Fruit fly (Drosophila melanogaster): ENCODE data around the gene ppk27.

ppk27 gene

dm6 chr3L:3782584-3783218, 27.7 kb upstream of the ppk27 start (continued):
- TF ChIP-seq CG6254 (GFP tag; optimal IDR thresholded peaks at IDR 0.05) = no peak
- no peak for TF ChIP-seq CG17912 (GFP tag; optimal IDR thresholded peaks at IDR 0.05)
- no peak for TF ChIP-seq Abd-B (GFP tag; optimal IDR thresholded peaks at IDR 0.05)
- TF ChIP-seq lbe (GFP tag; optimal IDR thresholded peaks at IDR 0.05) = no peak
- TF ChIP-seq Stat92E (GFP tag; optimal IDR thresholded peaks at IDR 0.05) = no peak
- TF ChIP-seq Xrp1 (GFP tag; IDR thresholded peaks at IDR 0.05) = no peak
- no peak for TF ChIP-seq gcm (GFP tag; optimal IDR thresholded peaks at IDR 0.05)
- no peak for TF ChIP-seq CG8944 (GFP tag; optimal IDR thresholded peaks at IDR 0.05)
- peak; percentile 7 for TF ChIP-seq cad (GFP tag; optimal IDR thresholded peaks at IDR 0.05)
- no peak for TF ChIP-seq CG17186 (GFP tag; optimal IDR thresholded peaks at IDR 0.05)
- no peak for TF ChIP-seq Nf-YA (GFP tag; IDR thresholded peaks at IDR 0.05)
- TF ChIP-seq Hr3 (GFP tag; optimal IDR thresholded peaks at IDR 0.05) = no peak
- no peak for TF ChIP-seq exex (tag; optimal IDR thresholded peaks at IDR 0.05)
- peak; percentile 21 for TF ChIP-seq ac (GFP tag; optimal IDR thresholded peaks at IDR 0.05)
- peak; percentile 9 for TF ChIP-seq kni (GFP tag; optimal IDR thresholded peaks at IDR 0.05)
- no peak for TF ChIP-seq Lpt (GFP tag; optimal IDR thresholded peaks at IDR 0.05)
- TF ChIP-seq her (GFP tag; optimal IDR thresholded peaks at IDR 0.05) = no peak
- TF ChIP-seq Eip74EF (GFP tag; optimal IDR thresholded peaks at IDR 0.05) = no peak
- TF ChIP-seq CG11695 (GFP tag; IDR thresholded peaks at IDR 0.05) = no peak
- TF ChIP-seq CG32767 (GFP tag; IDR thresholded peaks at IDR 0.05) = no peak
- no peak for TF ChIP-seq dysf (GFP tag; IDR thresholded peaks at IDR 0.05)
- TF ChIP-seq CG7963 (GFP tag; IDR thresholded peaks at IDR 0.05; ENCODE audit: partially characterized antibody) = no peak
- TF ChIP-seq CG8924 (tag; optimal IDR thresholded peaks at IDR 0.05) = no peak
- peak; percentile 38 for TF ChIP-seq psq (GFP tag; optimal IDR thresholded peaks at IDR 0.05)
- TF ChIP-seq crol (GFP tag; IDR thresholded peaks at IDR 0.05) = peak; percentile 19; the same call in 1 of the 2 replicates
- no peak for TF ChIP-seq E2f1 (GFP tag; IDR thresholded peaks at IDR 0.05)
- no peak for TF ChIP-seq Neu2 (GFP tag; optimal IDR thresholded peaks at IDR 0.05; ENCODE audit: borderline replicate concordance)
- TF ChIP-seq nau (GFP tag; optimal IDR thresholded peaks at IDR 0.05) = no peak
- TF ChIP-seq CG17385 (GFP tag; optimal IDR thresholded peaks at IDR 0.05) = no peak
- TF ChIP-seq CG3407 (GFP tag; optimal IDR thresholded peaks at IDR 0.05) = no peak
- TF ChIP-seq tin (GFP tag; optimal IDR thresholded peaks at IDR 0.05) = no peak
- no peak for TF ChIP-seq tgo (GFP tag; IDR thresholded peaks at IDR 0.05)
- no peak for TF ChIP-seq shn (GFP tag; optimal IDR thresholded peaks at IDR 0.05)
- TF ChIP-seq CG6854 (GFP tag; optimal IDR thresholded peaks at IDR 0.05) = no peak
- TF ChIP-seq CG15479 (GFP tag; optimal IDR thresholded peaks at IDR 0.05) = peak; percentile 36
- no peak for TF ChIP-seq CG4328 (GFP tag; optimal IDR thresholded peaks at IDR 0.05)
- TF ChIP-seq CG8388 (GFP tag; optimal IDR thresholded peaks at IDR 0.05) = no peak
- no peak for TF ChIP-seq chif (GFP tag; optimal IDR thresholded peaks at IDR 0.05)
- TF ChIP-seq CG8281 (tag; optimal IDR thresholded peaks at IDR 0.05) = peak; percentile 86
- no peak for TF ChIP-seq sens (GFP tag)
- no peak for TF ChIP-seq MESR4 (GFP tag; optimal IDR thresholded peaks at IDR 0.05)
- TF ChIP-seq ato (GFP tag; IDR thresholded peaks at IDR 0.05; ENCODE audit: partially characterized antibody) = no peak
- no peak for TF ChIP-seq oc (tag; optimal IDR thresholded peaks at IDR 0.05)
- TF ChIP-seq Ptx1 (GFP tag; IDR thresholded peaks at IDR 0.05) = no peak
- peak in 1 of 2 experiments; percentile 58 for TF ChIP-seq Hr78 (GFP tag; optimal IDR thresholded peaks at IDR 0.05)
- no peak for TF ChIP-seq Lim3 (GFP tag; IDR thresholded peaks at IDR 0.05)
- no peak for TF ChIP-seq Sry-δ (GFP tag; optimal IDR thresholded peaks at IDR 0.05)
- no peak for TF ChIP-seq tup (GFP tag; optimal IDR thresholded peaks at IDR 0.05)
- TF ChIP-seq CG18764 (GFP tag; optimal IDR thresholded peaks at IDR 0.05) = no peak
- no peak for TF ChIP-seq maf-S (GFP tag; optimal IDR thresholded peaks at IDR 0.05)
